Worm (Caenorhabditis elegans) whole organism, L2 larva: Measurements from ENCODE around the gene B0303.7.

ENCODE experiments used
- C34F6.9 ChIP-seq: fragments of 150-350 bp; optimal IDR thresholded peaks from 2 replicates; lab custom pipeline; 2014; ENCODE audit warnings: missing biosample characterization, missing genetic modification characterization
- F13H6.1 ChIP-seq: sonication (generic microtip); optimal IDR thresholded peaks from 2 replicates; lab custom pipeline; 2016; ENCODE audit warnings: missing genetic modification characterization, missing compliant biosample characterization
- R02D3.7 ChIP-seq: fragments of 150-350 bp; optimal IDR thresholded peaks from 2 replicates; lab custom pipeline; 2014; ENCODE audit warnings: missing biosample characterization, missing genetic modification characterization
- Y55F3AM.14 ChIP-seq: fragments of 200-800 bp; sonication (Bioruptor generic); optimal IDR thresholded peaks from 2 replicates; lab custom pipeline; 2018; ENCODE audit warnings: mild to moderate bottlenecking, missing genetic modification characterization, missing compliant biosample characterization
- ZK546.5 ChIP-seq: sonication (generic microtip); optimal IDR thresholded peaks from 2 replicates; lab custom pipeline; 2017; ENCODE audit warnings: missing biosample characterization, missing genetic modification characterization
- alr-1 ChIP-seq: fragments of 150-350 bp; optimal IDR thresholded peaks from 2 replicates; lab custom pipeline; 2014; ENCODE audit warnings: missing biosample characterization, missing genetic modification characterization
- aly-2 ChIP-seq: fragments of 150-350 bp; optimal IDR thresholded peaks from 2 replicates; lab custom pipeline; 2014; ENCODE audit warnings: missing biosample characterization, missing genetic modification characterization
- ama-1 ChIP-seq: fragments of 150-350 bp; optimal IDR thresholded peaks from 2 replicates; lab custom pipeline; 2018; ENCODE audit warnings: inconsistent platforms
- blmp-1 ChIP-seq: sonication (generic microtip); optimal IDR thresholded peaks from 2 replicates; lab custom pipeline; 2017; ENCODE audit warnings: missing genetic modification characterization, mild to moderate bottlenecking, missing compliant biosample characterization, antibody characterized with exemption, moderate library complexity; ENCODE audit not compliant: insufficient read depth
- ceh-16 ChIP-seq: fragments of 150-350 bp; optimal IDR thresholded peaks from 2 replicates; lab custom pipeline; 2014; ENCODE audit warnings: missing biosample characterization, missing genetic modification characterization
- ceh-82 ChIP-seq: fragments of 150-350 bp; optimal IDR thresholded peaks from 2 replicates; lab custom pipeline; 2014; ENCODE audit warnings: missing biosample characterization, missing genetic modification characterization
- crh-2 ChIP-seq: sonication (generic microtip); optimal IDR thresholded peaks from 2 replicates; lab custom pipeline; 2017; ENCODE audit warnings: missing biosample characterization, missing genetic modification characterization
- dmd-4 ChIP-seq: sonication (generic microtip); optimal IDR thresholded peaks from 2 replicates; lab custom pipeline; 2017; ENCODE audit warnings: missing biosample characterization, missing genetic modification characterization
- egl-27 ChIP-seq: sonication (generic microtip); optimal IDR thresholded peaks from 3 replicates; lab custom pipeline; 2017; ENCODE audit warnings: missing biosample characterization, missing genetic modification reagents, missing genetic modification characterization
- elt-1 ChIP-seq: fragments of 150-350 bp; optimal IDR thresholded peaks from 2 replicates; lab custom pipeline; 2014; ENCODE audit warnings: missing biosample characterization, missing genetic modification characterization
- elt-3 ChIP-seq: sonication (generic microtip); optimal IDR thresholded peaks from 2 replicates; lab custom pipeline; 2017; ENCODE audit warnings: missing biosample characterization, missing genetic modification characterization
- fos-1 ChIP-seq: fragments of 150-350 bp; optimal IDR thresholded peaks from 2 replicates; lab custom pipeline; 2014; ENCODE audit warnings: missing biosample characterization, missing genetic modification characterization
- gmeb-1 ChIP-seq: fragments of 150-350 bp; optimal IDR thresholded peaks from 2 replicates; lab custom pipeline; 2014; ENCODE audit warnings: missing biosample characterization, missing genetic modification characterization
- lin-11 ChIP-seq: fragments of 150-350 bp; sonication (generic microtip); optimal IDR thresholded peaks from 2 replicates; lab custom pipeline; 2014; ENCODE audit warnings: missing biosample characterization, missing genetic modification characterization, inconsistent platforms, mixed read lengths
- lin-13 ChIP-seq: fragments of 150-350 bp; optimal IDR thresholded peaks from 2 replicates; lab custom pipeline; 2014; ENCODE audit warnings: missing biosample characterization, missing genetic modification reagents, missing genetic modification characterization
- lin-39 ChIP-seq: fragments of 150-350 bp; optimal IDR thresholded peaks from 2 replicates; lab custom pipeline; 2014; ENCODE audit warnings: missing biosample characterization, missing genetic modification reagents, missing genetic modification characterization
- lsy-2 ChIP-seq, 2 experiments: fragments of 150-350 bp in 1 of 2; sonication (generic microtip) in 1 of 2; optimal IDR thresholded peaks; 2 replicates each; lab custom pipeline; 2014 to 2017; ENCODE audit warnings: missing biosample characterization in 2 of 2, missing genetic modification characterization in 2 of 2
- mab-5 ChIP-seq: fragments of 150-350 bp; optimal IDR thresholded peaks from 2 replicates; lab custom pipeline; 2014; ENCODE audit warnings: missing biosample characterization, missing genetic modification characterization
- mbf-1 ChIP-seq: sonication (generic microtip); optimal IDR thresholded peaks from 2 replicates; lab custom pipeline; 2017; ENCODE audit warnings: missing biosample characterization, missing genetic modification characterization
- nhr-10 ChIP-seq: sonication (generic microtip); optimal IDR thresholded peaks from 2 replicates; lab custom pipeline; 2017; ENCODE audit warnings: missing biosample characterization, missing genetic modification characterization
- nhr-11 ChIP-seq: fragments of 150-350 bp; optimal IDR thresholded peaks from 2 replicates; lab custom pipeline; 2014; ENCODE audit warnings: missing biosample characterization, missing genetic modification characterization
- nhr-12 ChIP-seq: fragments of 150-350 bp; optimal IDR thresholded peaks from 2 replicates; lab custom pipeline; 2014; ENCODE audit warnings: missing biosample characterization, missing genetic modification characterization
- nhr-129 ChIP-seq: fragments of 150-350 bp; optimal IDR thresholded peaks from 2 replicates; lab custom pipeline; 2014; ENCODE audit warnings: missing biosample characterization, missing genetic modification characterization
- nhr-21 ChIP-seq: fragments of 150-350 bp; optimal IDR thresholded peaks from 2 replicates; lab custom pipeline; 2014; ENCODE audit warnings: missing biosample characterization, missing genetic modification characterization
- nhr-23 ChIP-seq: fragments of 150-350 bp; optimal IDR thresholded peaks from 2 replicates; lab custom pipeline; 2014; ENCODE audit warnings: missing biosample characterization, missing genetic modification reagents, missing genetic modification characterization
- nhr-237 ChIP-seq: fragments of 150-350 bp; optimal IDR thresholded peaks from 2 replicates; lab custom pipeline; 2014; ENCODE audit warnings: missing biosample characterization, missing genetic modification characterization
- nhr-25 ChIP-seq: fragments of 150-350 bp; sonication (generic microtip); optimal IDR thresholded peaks from 3 replicates; lab custom pipeline; 2014; ENCODE audit warnings: missing biosample characterization, missing genetic modification characterization
- nhr-6 ChIP-seq: fragments of 150-350 bp; optimal IDR thresholded peaks from 2 replicates; lab custom pipeline; 2014; ENCODE audit warnings: missing biosample characterization, missing genetic modification characterization
- nhr-77 ChIP-seq: fragments of 150-350 bp; optimal IDR thresholded peaks from 2 replicates; lab custom pipeline; 2014; ENCODE audit warnings: missing biosample characterization, missing genetic modification characterization
- peb-1 ChIP-seq: fragments of 150-350 bp; optimal IDR thresholded peaks from 2 replicates; lab custom pipeline; 2014; ENCODE audit warnings: missing biosample characterization, missing genetic modification characterization
- sem-4 ChIP-seq: fragments of 150-350 bp; optimal IDR thresholded peaks from 2 replicates; lab custom pipeline; 2014; ENCODE audit warnings: missing biosample characterization, missing genetic modification reagents, missing genetic modification characterization
- skn-1 ChIP-seq: sonication (generic microtip); optimal IDR thresholded peaks from 2 replicates; lab custom pipeline; 2017; ENCODE audit warnings: missing biosample characterization, missing genetic modification characterization
- sma-3 ChIP-seq: sonication (generic microtip); optimal IDR thresholded peaks from 2 replicates; lab custom pipeline; 2016; ENCODE audit warnings: missing genetic modification reagents, missing genetic modification characterization, missing compliant biosample characterization
- sma-9 ChIP-seq, 2 experiments: fragments of 150-350 bp in 1 of 2; sonication (generic microtip) in 1 of 2; optimal IDR thresholded peaks; 2 replicates each; lab custom pipeline; 2014 to 2016; ENCODE audit warnings: missing genetic modification characterization in 2 of 2, mild to moderate bottlenecking in 1 of 2, missing biosample characterization in 1 of 2, missing compliant biosample characterization in 1 of 2, missing genetic modification reagents in 1 of 2, moderate library complexity in 1 of 2
- snpc-4 ChIP-seq: fragments of 150-350 bp; optimal IDR thresholded peaks from 2 replicates; lab custom pipeline; 2014; ENCODE audit warnings: missing biosample characterization, missing genetic modification characterization
- unc-39 ChIP-seq: fragments of 150-350 bp; optimal IDR thresholded peaks from 2 replicates; lab custom pipeline; 2014; ENCODE audit warnings: missing biosample characterization, missing genetic modification characterization
- unc-55 ChIP-seq: fragments of 150-350 bp; sonication (generic microtip); optimal IDR thresholded peaks from 3 replicates; lab custom pipeline; 2014; ENCODE audit warnings: missing biosample characterization, missing genetic modification reagents, missing genetic modification characterization
- unc-62 ChIP-seq: fragments of 150-350 bp; optimal IDR thresholded peaks from 2 replicates; lab custom pipeline; 2014; ENCODE audit warnings: missing biosample characterization, missing genetic modification reagents, missing genetic modification characterization
- zag-1 ChIP-seq: fragments of 150-350 bp; optimal IDR thresholded peaks from 2 replicates; lab custom pipeline; 2014; ENCODE audit warnings: missing biosample characterization, missing genetic modification characterization
- ztf-1 ChIP-seq: fragments of 200-800 bp; sonication (Bioruptor generic); conservative IDR thresholded peaks from 2 replicates; pipeline ENCODE4 v1.3.6; 2022; ENCODE audit warnings: missing genetic modification characterization, missing compliant biosample characterization
- ztf-11 ChIP-seq: sonication (generic microtip); optimal IDR thresholded peaks from 2 replicates; lab custom pipeline; 2017; ENCODE audit warnings: missing biosample characterization, missing genetic modification characterization
- ztf-4 ChIP-seq: fragments of 150-350 bp; optimal IDR thresholded peaks from 2 replicates; lab custom pipeline; 2014; ENCODE audit warnings: missing biosample characterization, missing genetic modification characterization

Gene B0303.7

ce11 chrIII:8734327-8734885 lies 41.0 kb downstream of the B0303.7 start:
- TF ChIP-seq dmd-4 (no peak), C34F6.9 (peak; percentile 34), nhr-129 (tag; lab: Kevin White, UChicago) (peak; percentile 98), nhr-237 (no peak), ZK546.5 (no peak), lsy-2 (tag; optimal IDR thresholded peaks at IDR 0.05; lab: Kevin White, UChicago) (peak in 1 of 2 experiments; percentile 32), ama-1 (lab: Kevin White, UChicago) (no peak), crh-2 (tag; lab: Kevin White, UChicago) (peak; percentile 40), snpc-4 (tag; lab: Kevin White, UChicago) (no peak), gmeb-1 (tag; lab: Kevin White, UChicago) (no peak), skn-1 (tag; lab: Kevin White, UChicago) (no peak), Y55F3AM.14 (no peak), sma-9 (GFP tag; optimal IDR thresholded peaks at IDR 0.05; lab: Kevin White, UChicago) (peak; percentile 70), sma-9 (tag; optimal IDR thresholded peaks at IDR 0.05; lab: Kevin White, UChicago) (no peak), peb-1 (tag; lab: Kevin White, UChicago) (no peak), ztf-11 (tag; lab: Kevin White, UChicago) (no peak), zag-1 (tag; lab: Kevin White, UChicago) (no peak), sma-3 (GFP tag; lab: Kevin White, UChicago) (no peak), nhr-23 (tag; lab: Kevin White, UChicago) (no peak), nhr-25 (tag; lab: Kevin White, UChicago) (peak; percentile 61), mbf-1 (no peak), blmp-1 (tag; lab: Kevin White, UChicago) (peak; percentile 32), nhr-21 (tag; lab: Kevin White, UChicago) (no peak), nhr-6 (tag; lab: Kevin White, UChicago) (peak; percentile 32), fos-1 (tag; lab: Kevin White, UChicago) (peak; percentile 26), ztf-4 (tag; lab: Kevin White, UChicago) (peak; percentile 57), alr-1 (tag; lab: Kevin White, UChicago) (no peak), elt-3 (tag; lab: Kevin White, UChicago) (no peak), nhr-11 (no peak), elt-1 (tag; lab: Kevin White, UChicago) (no peak), F13H6.1 (tag; lab: Kevin White, UChicago) (peak; percentile 86), lin-11 (tag; lab: Kevin White, UChicago) (no peak), ceh-82 (tag; lab: Kevin White, UChicago) (no peak), nhr-77 (tag; lab: Kevin White, UChicago) (no peak), mab-5 (no peak), unc-62 (GFP tag; lab: Kevin White, UChicago) (no peak), nhr-12 (tag; lab: Kevin White, UChicago) (no peak), sem-4 (tag; lab: Kevin White, UChicago) (no peak), unc-39 (tag; lab: Kevin White, UChicago) (no peak), lin-39 (no peak), R02D3.7 (tag; lab: Kevin White, UChicago) (no peak), nhr-10 (no peak), lin-13 (GFP tag; lab: Kevin White, UChicago) (no peak), aly-2 (no peak), unc-55 (GFP tag; lab: Kevin White, UChicago) (peak; percentile 35), ceh-16 (no peak), ztf-1 (GFP tag; lab: Robert Waterston, UW) (no peak)

ce11 chrIII:8737391-8737790 lies 44.0 kb downstream of the B0303.7 start:
- TF ChIP-seq egl-27 (tag; lab: Kevin White, UChicago) (no peak), nhr-21 (tag; lab: Kevin White, UChicago) (no peak), dmd-4 (no peak), C34F6.9 (peak; percentile 12), nhr-237 (no peak), unc-55 (GFP tag; lab: Kevin White, UChicago) (no peak)
- TF ChIP-seq, all 48 proteins: peak for 1
